Worm (Caenorhabditis elegans): ENCODE data around the gene W03H9.1.

DNA sequence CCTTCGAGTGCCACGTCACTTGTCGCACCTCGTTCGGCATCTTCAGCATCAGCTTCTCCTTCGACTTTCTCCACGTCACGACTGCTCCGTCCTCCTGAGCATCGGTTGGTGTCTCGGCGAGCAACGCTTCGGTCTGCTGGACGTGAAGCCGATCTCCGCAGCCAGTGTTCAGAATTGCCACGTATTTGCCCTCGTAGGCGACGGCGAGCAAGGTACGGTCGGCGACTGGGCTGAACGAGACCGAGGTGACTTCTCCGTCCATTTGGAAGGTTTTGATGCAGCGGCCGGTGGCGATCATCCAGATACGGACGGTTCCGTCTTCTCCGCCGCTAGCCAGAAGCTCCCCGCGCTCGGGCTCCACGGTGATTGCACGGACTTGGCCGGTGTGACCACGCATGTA is 2.3 kb upstream of the W03H9.1 start:
- no peak for TF ChIP-seq tbx-2 (tag; optimal IDR thresholded peaks at IDR 0.05)
- no peak for TF ChIP-seq nfya-1 (tag; optimal IDR thresholded peaks at IDR 0.05)
- no peak for TF ChIP-seq pros-1 (tag; optimal IDR thresholded peaks at IDR 0.05)
- no peak for TF ChIP-seq ceh-18 (tag; optimal IDR thresholded peaks at IDR 0.05)
- no peak for TF ChIP-seq ceh-45 (GFP tag; IDR thresholded peaks at IDR 0.05)
- no peak for TF ChIP-seq pag-3 (tag; optimal IDR thresholded peaks at IDR 0.05; ENCODE audit: borderline replicate concordance)
- no peak for TF ChIP-seq dve-1 (tag; optimal IDR thresholded peaks at IDR 0.05)
- TF ChIP-seq ama-1 (optimal IDR thresholded peaks at IDR 0.05): no peak
